Fruit fly (Drosophila melanogaster): Measurements from ENCODE around the gene CG11585.

dm6 chrX:14213509-14214154, 24.3 kb downstream of the CG11585 start:
- TF ChIP-seq h (optimal IDR thresholded peaks at IDR 0.05): no peak
- TF ChIP-seq insv (optimal IDR thresholded peaks at IDR 0.05): no peak
- TF ChIP-seq ttk (optimal IDR thresholded peaks at IDR 0.05): no peak
- no peak for TF ChIP-seq psq (optimal IDR thresholded peaks at IDR 0.05)

Measured in Kc167 (cell line).